Worm (Caenorhabditis elegans) whole organism, midembryonic: Measurements from ENCODE around the gene tax-6.

ENCODE experiments used
- T22C8.4 ChIP-seq: fragments of 200-800 bp; sonication (Bioruptor generic); IDR thresholded peaks from 2 replicates; pipeline ENCODE4 v1.3.6; 2022; ENCODE audit warnings: missing genetic modification characterization, missing compliant biosample characterization
- cog-1 ChIP-seq: sonication (generic microtip); optimal IDR thresholded peaks from 2 replicates; lab custom pipeline; 2016; ENCODE audit warnings: missing genetic modification characterization, missing compliant biosample characterization
- flt-1 ChIP-seq: fragments of 200-800 bp; sonication (Bioruptor generic); IDR thresholded peaks from 2 replicates; pipeline ENCODE4 v1.3.6; 2022; ENCODE audit warnings: missing genetic modification characterization, missing compliant biosample characterization
- klf-2 ChIP-seq: fragments of 200-800 bp; sonication (Bioruptor generic); conservative IDR thresholded peaks from 2 replicates; pipeline ENCODE4 v1.3.6; 2022; ENCODE audit warnings: missing genetic modification reagents, missing genetic modification characterization, missing compliant biosample characterization
- med-1 ChIP-seq: sonication (generic microtip); optimal IDR thresholded peaks from 2 replicates; lab custom pipeline; 2017; ENCODE audit warnings: missing genetic modification characterization, mild to moderate bottlenecking, missing compliant biosample characterization, antibody characterized with exemption, missing genetic modification reagents; ENCODE audit not compliant: insufficient read depth
- ref-1 ChIP-seq: fragments of 200-800 bp; sonication (Bioruptor generic); conservative IDR thresholded peaks from 2 replicates; pipeline ENCODE4 v1.3.6; 2022; ENCODE audit warnings: missing genetic modification reagents, missing genetic modification characterization, missing compliant biosample characterization
- tab-1 ChIP-seq: fragments of 200-800 bp; sonication (Bioruptor generic); IDR thresholded peaks from 2 replicates; pipeline ENCODE4 v1.3.6; 2022; ENCODE audit warnings: missing genetic modification characterization, missing compliant biosample characterization
- ztf-23 ChIP-seq: fragments of 200-800 bp; sonication (Bioruptor generic); IDR thresholded peaks from 2 replicates; pipeline ENCODE4 v1.3.6; 2022; ENCODE audit warnings: missing genetic modification reagents, missing genetic modification characterization, missing compliant biosample characterization
- ztf-29 ChIP-seq: fragments of 200-800 bp; sonication (Bioruptor generic); IDR thresholded peaks from 2 replicates; pipeline ENCODE4 v1.3.6; 2022; ENCODE audit warnings: missing genetic modification reagents, missing genetic modification characterization, missing compliant biosample characterization

The tax-6 gene

DNA sequence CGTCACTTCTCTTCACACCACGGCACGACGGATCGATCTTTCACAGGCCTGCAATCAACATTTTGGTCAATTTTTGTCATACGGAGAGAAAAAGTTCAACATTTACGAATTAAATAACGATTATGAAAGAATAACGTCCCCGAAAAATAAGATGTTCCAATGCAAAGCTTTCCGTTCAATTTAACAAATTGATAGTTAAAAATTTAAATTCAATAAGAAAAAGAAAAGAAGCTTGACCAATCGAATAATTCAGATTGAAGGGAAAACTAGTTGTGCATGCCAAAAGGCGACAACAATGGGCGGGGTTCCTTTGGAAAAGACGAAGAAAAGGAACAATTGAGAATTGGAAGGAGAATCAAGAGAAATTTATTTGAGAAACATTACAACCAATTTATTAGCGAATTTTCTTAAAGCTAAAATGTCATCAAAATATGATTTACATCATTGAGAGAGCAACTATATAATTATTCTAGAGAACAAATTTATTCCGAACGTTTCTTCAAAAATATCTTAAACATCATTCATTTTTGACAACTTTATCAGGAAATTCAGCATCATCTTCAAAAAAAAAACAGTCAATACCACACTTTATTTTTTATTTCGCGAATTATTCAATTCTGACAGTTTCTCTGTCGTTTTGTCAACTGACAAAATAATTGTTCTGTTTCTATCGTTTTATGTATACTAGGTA lies at the start of gene tax-6:
tax-6 (minus strand) TSS at position 51 of the 691 bp plus-strand sequence.
- TF ChIP-seq ztf-23 (GFP tag; lab: Robert Waterston, UW) (no peak), flt-1 (GFP tag; lab: Robert Waterston, UW) (no peak), tab-1 (no peak), med-1 (no peak), T22C8.4 (GFP tag; lab: Robert Waterston, UW) (no peak), klf-2 (no peak), ref-1 (GFP tag; lab: Robert Waterston, UW) (no peak), ztf-29 (GFP tag; lab: Robert Waterston, UW) (no peak), cog-1 (tag; lab: Kevin White, UChicago) (no peak)

DNA sequence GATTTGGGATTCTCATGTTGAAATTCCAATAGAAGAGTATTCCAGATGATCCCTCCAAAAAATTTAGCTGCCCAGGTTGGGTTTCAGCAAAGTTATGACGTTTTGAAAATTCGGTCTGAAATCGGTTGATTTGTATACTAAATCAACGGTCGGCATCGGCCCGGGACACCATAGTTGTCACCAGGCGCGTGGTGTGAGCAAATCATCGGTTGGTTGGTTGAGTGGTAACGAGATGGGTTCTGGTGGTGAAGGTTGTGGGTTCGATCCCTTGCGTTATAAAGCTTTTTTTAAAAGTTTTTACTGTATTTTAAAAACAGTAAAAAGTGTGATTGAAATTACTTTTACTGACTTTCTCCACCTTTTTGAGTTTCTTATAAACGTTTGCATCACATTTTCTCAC lies 47.1 kb upstream of the tax-6 start:
- TF ChIP-seq tab-1 (0 out of 2 replicates have a peak, but pooled peaks have one; percentile 53), ref-1 (GFP tag; lab: Robert Waterston, UW) (peak; percentile 62)

DNA sequence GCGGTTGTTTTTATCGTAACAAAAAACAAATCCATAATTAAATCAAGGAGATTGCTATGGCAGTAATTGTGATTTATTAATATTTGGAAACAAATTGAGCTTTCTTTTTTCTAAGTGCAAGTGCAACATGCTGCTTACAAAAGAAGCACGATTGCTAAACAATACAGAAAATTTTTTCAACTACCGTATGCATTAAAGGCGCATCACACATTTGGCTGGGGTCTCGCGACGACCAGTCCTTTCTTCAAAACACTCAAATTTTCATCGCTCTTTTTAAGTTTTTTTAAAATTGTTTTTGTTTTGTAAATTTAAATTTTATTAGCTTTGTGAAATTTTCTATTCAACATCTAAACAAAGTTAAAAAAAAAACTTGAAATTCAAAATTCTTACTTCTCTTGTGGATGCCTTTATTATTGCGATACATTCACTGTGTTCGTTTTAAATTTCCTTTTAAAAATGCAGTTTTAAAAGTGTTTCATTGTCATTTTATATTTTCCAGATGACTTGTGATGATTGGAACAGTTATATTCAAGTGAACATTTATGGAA lies 45.3 kb upstream of the tax-6 start, which contains the start of gene zim-1:
zim-1 (plus strand) TSS at position 498 of the 548 bp plus-strand sequence.
- no peak for TF ChIP-seq flt-1 (GFP tag; lab: Robert Waterston, UW)
- TF ChIP-seq tab-1: no peak
- no peak for TF ChIP-seq T22C8.4 (GFP tag; lab: Robert Waterston, UW)
- TF ChIP-seq cog-1 (tag; lab: Kevin White, UChicago): no peak
- no peak for TF ChIP-seq ztf-29 (GFP tag; lab: Robert Waterston, UW)
- TF ChIP-seq med-1: no peak
- no peak for TF ChIP-seq ztf-23 (GFP tag; lab: Robert Waterston, UW)
- TF ChIP-seq ref-1 (GFP tag; lab: Robert Waterston, UW): no peak
- no peak for TF ChIP-seq klf-2

DNA sequence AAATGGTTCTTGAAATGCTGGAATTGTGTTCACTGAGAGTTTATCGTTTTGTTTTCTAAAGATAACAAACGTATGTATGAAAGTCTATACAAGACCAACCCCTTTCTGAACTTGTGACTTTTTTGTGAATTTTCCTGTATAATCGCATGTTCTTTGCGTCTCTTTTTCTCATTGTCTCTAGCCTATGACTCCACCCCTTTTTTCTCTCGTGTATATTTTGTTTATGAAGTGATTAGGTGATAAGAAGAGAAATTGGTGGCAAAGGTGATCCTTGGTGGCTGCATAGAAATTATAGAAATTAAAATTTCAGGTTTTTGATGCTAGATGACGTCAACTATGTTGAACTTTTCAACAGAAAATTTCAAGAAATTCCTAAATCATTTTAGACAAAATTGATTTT lies 43.6 kb upstream of the tax-6 start, which contains the start of gene T07G12.5:
T07G12.5 (minus strand) TSS at position 101 of the 400 bp plus-strand sequence.
- no peak for TF ChIP-seq tab-1

DNA sequence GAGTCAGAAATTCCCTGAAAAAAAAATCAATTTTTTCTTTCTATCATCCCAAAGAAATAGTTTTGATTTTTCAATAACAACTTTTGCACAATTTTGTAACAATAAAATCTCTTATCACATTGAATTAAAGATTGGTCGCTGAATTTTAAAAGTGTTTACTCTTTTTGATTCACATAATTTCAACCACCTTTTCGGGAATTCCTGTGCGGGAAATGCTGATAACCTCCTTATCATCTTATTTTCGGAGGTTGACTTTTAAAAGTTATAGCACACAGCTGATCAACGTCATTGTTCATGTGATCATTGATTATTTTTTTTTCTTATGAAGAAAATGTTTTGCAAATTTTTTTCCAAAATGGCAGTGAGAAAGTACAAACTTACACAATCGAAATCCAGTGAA lies 42.0 kb upstream of the tax-6 start:
- TF ChIP-seq med-1 (no peak), klf-2 (no peak), cog-1 (tag; lab: Kevin White, UChicago) (no peak), ztf-23 (GFP tag; lab: Robert Waterston, UW) (no peak), ztf-29 (GFP tag; lab: Robert Waterston, UW) (no peak)

DNA sequence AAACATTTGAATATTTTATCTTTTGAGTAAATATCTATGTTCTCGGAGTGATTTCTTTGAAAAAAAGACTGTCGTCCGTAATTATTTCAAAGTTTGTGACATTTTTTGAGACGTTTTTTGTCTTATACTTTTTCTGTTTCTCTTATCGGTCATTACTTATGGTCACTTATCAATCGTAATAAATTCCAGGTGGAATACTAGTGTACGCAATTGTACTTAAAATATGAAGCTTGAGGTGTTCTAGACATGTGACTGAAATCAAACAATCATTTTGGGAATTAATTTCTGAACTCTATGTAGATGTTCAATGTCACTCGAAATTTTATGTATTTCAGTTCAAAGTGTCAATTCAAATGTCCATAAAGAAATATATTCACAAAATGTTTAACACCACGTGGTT lies 40.9 kb upstream of the tax-6 start:
- TF ChIP-seq ztf-23 (GFP tag; lab: Robert Waterston, UW) (no peak), klf-2 (no peak), T22C8.4 (GFP tag; lab: Robert Waterston, UW) (no peak), flt-1 (GFP tag; lab: Robert Waterston, UW) (no peak), tab-1 (no peak), med-1 (no peak), cog-1 (tag; lab: Kevin White, UChicago) (no peak), ztf-29 (GFP tag; lab: Robert Waterston, UW) (no peak), ref-1 (GFP tag; lab: Robert Waterston, UW) (no peak)

DNA sequence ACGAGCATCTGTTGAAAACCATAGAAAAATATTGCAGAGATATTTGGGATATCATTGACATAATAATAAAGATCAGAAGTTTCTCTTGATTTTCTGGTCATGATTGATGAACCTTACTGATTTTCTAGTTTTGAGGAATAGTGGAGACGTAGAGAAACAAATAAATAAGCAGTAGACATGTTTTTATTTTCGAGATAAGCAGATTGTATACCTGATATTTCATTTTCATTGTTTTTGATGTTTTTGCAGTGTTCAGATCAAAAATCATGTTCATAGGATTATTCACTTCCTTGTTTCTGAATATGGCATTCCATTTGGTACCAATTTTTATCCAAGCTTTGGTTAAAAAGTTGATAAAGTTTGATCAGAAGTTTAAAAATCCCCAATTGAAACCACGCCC lies 37.2 kb upstream of the tax-6 start, which contains the start of gene T07G12.4:
T07G12.4 (minus strand) TSS at position 101 of the 400 bp plus-strand sequence.
- TF ChIP-seq cog-1 (tag; lab: Kevin White, UChicago) (no peak), T22C8.4 (GFP tag; lab: Robert Waterston, UW) (no peak), med-1 (no peak), klf-2 (no peak), ref-1 (GFP tag; lab: Robert Waterston, UW) (no peak), ztf-29 (GFP tag; lab: Robert Waterston, UW) (no peak), ztf-23 (GFP tag; lab: Robert Waterston, UW) (no peak), flt-1 (GFP tag; lab: Robert Waterston, UW) (no peak), tab-1 (no peak)

DNA sequence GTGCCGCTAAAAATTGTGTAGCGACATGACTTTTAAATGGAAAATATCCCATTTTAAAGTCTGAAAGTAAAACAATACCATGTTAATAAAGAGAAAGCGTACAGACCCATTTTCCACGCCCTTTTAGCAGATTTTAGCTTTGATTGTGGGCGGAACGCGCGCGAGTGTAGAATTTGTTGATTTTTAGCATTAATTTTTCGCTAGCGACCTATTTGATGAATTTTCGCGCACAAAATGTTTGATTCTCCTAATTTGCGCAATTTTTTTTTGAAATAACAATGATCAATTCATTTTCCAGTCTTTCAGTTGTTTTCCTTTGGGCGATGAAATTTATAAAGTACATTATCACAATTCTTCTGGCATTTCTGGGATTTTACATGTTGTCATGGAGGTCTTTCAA lies 32.2 kb upstream of the tax-6 start, which contains the start of gene T07G12.3:
T07G12.3 (plus strand) TSS at position 301 of the 400 bp plus-strand sequence.
- TF ChIP-seq ref-1 (GFP tag; lab: Robert Waterston, UW): no peak
- TF ChIP-seq tab-1: no peak
- TF ChIP-seq ztf-29 (GFP tag; lab: Robert Waterston, UW): no peak
- TF ChIP-seq T22C8.4 (GFP tag; lab: Robert Waterston, UW): no peak
- TF ChIP-seq cog-1 (tag; lab: Kevin White, UChicago): no peak
- TF ChIP-seq med-1: no peak
- TF ChIP-seq klf-2: no peak
- TF ChIP-seq ztf-23 (GFP tag; lab: Robert Waterston, UW): no peak

DNA sequence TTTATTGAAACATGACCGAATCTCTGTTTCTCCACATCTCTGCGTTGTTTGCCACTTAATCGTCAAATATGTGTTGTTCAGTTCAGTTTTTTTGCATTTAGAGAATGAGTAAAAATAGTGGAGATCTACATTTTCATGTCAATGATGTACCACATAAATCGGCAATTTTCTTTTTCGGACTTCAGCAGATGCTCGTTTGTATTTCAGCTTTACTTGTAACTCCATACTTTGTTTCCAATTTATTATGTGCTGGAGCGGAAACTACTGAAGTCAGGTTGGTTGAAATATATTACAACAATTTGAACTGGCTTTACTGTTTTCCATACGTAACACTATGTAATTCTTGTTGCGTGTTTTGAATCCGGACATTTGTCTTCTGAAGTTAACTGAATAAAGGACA lies 29.2 kb upstream of the tax-6 start, which contains the start of gene T07G12.2:
T07G12.2 (plus strand) TSS at position 62 of the 400 bp plus-strand sequence.
- TF ChIP-seq med-1 (no peak), T22C8.4 (GFP tag; lab: Robert Waterston, UW) (no peak), ztf-29 (GFP tag; lab: Robert Waterston, UW) (no peak), cog-1 (tag; lab: Kevin White, UChicago) (no peak), tab-1 (no peak)

DNA sequence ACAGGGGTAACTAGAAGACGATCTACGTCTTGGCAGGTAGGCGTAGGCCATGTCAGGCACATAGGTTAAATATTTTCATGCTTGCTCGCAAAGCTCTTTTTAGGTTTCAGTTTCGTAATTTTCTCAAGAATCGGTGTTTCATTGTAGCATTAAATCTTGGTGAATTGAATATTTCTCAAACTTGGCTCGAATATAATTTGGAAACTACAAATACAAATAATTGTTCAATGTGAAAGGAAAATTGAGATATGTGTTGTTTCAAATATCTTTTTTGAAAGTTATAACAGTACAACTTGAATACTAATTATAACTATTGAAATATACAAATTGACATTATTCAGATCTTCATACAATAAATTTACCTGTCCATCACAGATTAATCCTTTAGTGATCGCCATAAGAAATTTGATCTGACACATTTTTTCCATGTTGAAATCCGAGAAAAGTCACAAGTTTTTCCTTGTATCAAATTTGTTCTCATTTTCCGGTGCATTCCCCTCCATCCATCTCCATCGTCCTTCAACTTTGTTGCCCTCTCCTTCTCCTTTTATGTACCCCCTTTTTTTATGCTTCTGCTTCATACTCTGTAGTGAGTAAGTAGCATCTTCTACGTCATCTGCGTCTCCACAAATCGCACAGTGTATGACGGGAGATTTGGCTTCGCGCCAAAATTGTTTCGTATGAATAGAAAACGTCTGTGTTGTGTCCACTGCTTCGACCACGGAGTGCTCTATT lies 22.9 kb upstream of the tax-6 start, which contains the start of gene C02F4.5:
C02F4.5 (minus strand) TSS at position 51 of the 735 bp plus-strand sequence.
- TF ChIP-seq ztf-29 (GFP tag; lab: Robert Waterston, UW) (no peak), ztf-23 (GFP tag; lab: Robert Waterston, UW) (no peak), ref-1 (GFP tag; lab: Robert Waterston, UW) (no peak), cog-1 (tag; lab: Kevin White, UChicago) (no peak), tab-1 (no peak), med-1 (no peak), flt-1 (GFP tag; lab: Robert Waterston, UW) (no peak), T22C8.4 (GFP tag; lab: Robert Waterston, UW) (no peak), klf-2 (no peak)
